Worm (Caenorhabditis elegans) whole organism, L4 larva: ENCODE data around the gene C45G9.4.

Experiments
- T20F7.1 ChIP-seq: fragments of 200-800 bp; sonication (Bioruptor generic); optimal IDR thresholded peaks from 2 replicates; lab custom pipeline; 2018; ENCODE audit warnings: mild to moderate bottlenecking, missing genetic modification characterization, missing compliant biosample characterization
- ceh-20 ChIP-seq: fragments of 200-800 bp; sonication (Bioruptor generic); IDR thresholded peaks from 2 replicates; pipeline ENCODE4 v1.3.6; 2022; ENCODE audit warnings: missing genetic modification reagents, missing genetic modification characterization, missing compliant biosample characterization
- nhr-237 ChIP-seq: sonication (generic microtip); optimal IDR thresholded peaks from 2 replicates; lab custom pipeline; 2017; ENCODE audit warnings: missing biosample characterization, missing genetic modification characterization
- nhr-48 ChIP-seq: sonication (generic microtip); optimal IDR thresholded peaks from 2 replicates; lab custom pipeline; 2016; ENCODE audit warnings: mild to moderate bottlenecking, missing genetic modification characterization, missing compliant biosample characterization
- unc-62 ChIP-seq, 3 experiments: fragments of 150-350 bp in 1 of 3; sonication (generic microtip); optimal IDR thresholded peaks in 2 of 3; peaks in 1 of 3; 1 replicate in 1 of 3; 2 replicates in 2 of 3; lab custom pipeline; 2014 to 2017; ENCODE audit warnings: missing biosample characterization in 3 of 3, missing genetic modification characterization in 3 of 3, missing genetic modification reagents in 3 of 3, missing genotype in 1 of 3

ce11 chrIII:5026366-5026765, 36.1 kb upstream of the C45G9.4 start:
- no peak for TF ChIP-seq nhr-48
- no peak for TF ChIP-seq T20F7.1 (GFP tag; lab: Kevin White, UChicago)
- TF ChIP-seq ceh-20 (GFP tag; lab: Robert Waterston, UW) = no peak
- peak in 1 of 2 experiments; percentile 60 for TF ChIP-seq unc-62 (GFP tag; optimal IDR thresholded peaks at IDR 0.05 in 1 of 2; lab: Kevin White, UChicago)
- no peak for TF ChIP-seq unc-62 (tag; optimal IDR thresholded peaks at IDR 0.05; lab: Kevin White, UChicago)
- no peak for TF ChIP-seq nhr-237 (tag; lab: Kevin White, UChicago)
